Worm (Caenorhabditis elegans): ENCODE measurements around the gene nhr-79.
A peak's percentile ranks its signal among the peaks of the same experiment; 100 is the strongest.

The nhr-79 gene

DNA sequence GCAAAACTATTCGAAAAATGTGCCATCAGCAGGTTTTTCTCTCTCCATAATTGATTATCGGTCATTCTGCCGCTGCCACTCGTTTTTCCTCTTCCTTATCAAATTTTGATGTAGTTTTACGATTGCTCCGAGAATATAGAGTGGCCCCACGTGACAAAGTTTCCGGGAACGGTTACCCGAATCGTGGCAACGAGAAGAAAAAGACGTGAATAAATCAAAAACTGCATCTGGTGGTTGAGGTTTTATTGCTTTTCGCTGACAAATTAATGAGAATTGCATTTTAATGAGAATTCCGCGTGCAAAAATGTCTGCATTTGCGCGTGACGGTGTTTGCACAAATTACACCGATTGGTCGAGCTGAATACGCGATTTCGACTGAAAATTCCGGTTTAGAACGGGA is 6.2 kb downstream of the nhr-79 start (continued):
- TF ChIP-seq unc-130 (GFP tag; optimal IDR thresholded peaks at IDR 0.05) (no peak), arid-1 (GFP tag; conservative IDR thresholded peaks at IDR 0.05) (no peak), spr-1 (tag; optimal IDR thresholded peaks at IDR 0.05) (no peak), duxl-1 (tag; optimal IDR thresholded peaks at IDR 0.05; ENCODE audit: poor library complexity) (no peak), vab-7 (GFP tag; IDR thresholded peaks at IDR 0.05) (no peak), ztf-7 (tag; optimal IDR thresholded peaks at IDR 0.05) (no peak), dmd-6 (GFP tag; IDR thresholded peaks at IDR 0.05) (peak; percentile 88)

DNA sequence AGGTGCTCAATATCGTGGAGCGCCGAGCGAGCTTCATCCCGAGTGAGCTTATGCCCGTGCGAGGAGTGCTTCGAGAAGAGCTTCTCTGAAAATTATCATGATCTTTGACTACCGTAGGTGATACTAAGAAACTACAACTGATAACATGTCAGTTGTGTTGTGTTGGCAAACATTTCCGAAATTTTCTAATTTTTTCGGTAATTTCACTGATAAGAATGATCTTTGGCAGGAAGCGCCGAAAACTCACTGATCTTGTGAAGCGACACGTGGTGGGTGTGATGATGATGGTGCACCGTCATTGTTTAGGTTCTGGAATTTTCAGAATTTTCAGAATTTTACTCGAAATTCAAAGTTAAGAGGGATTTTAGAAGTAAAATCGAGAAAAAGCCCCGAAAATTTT is 8.4 kb downstream of the nhr-79 start, which contains the start of gene Y39B6A.1:
TSS of gene Y39B6A.1 (minus strand) at position 309 of the 400 bp plus-strand sequence.
- TF ChIP-seq dmd-6 (GFP tag; IDR thresholded peaks at IDR 0.05) = peak; percentile 45
- no peak for TF ChIP-seq sdz-12 (GFP tag; optimal IDR thresholded peaks at IDR 0.05)
- TF ChIP-seq hlh-30 (tag; optimal IDR thresholded peaks at IDR 0.05; ENCODE audit: insufficient read depth) = peak; percentile 14
- TF ChIP-seq zfp-2 (tag; optimal IDR thresholded peaks at IDR 0.05) = no peak
- TF ChIP-seq hlh-11 (tag; optimal IDR thresholded peaks at IDR 0.05) = peak; percentile 59
- TF ChIP-seq aha-1 (tag) = no peak
- no peak for TF ChIP-seq cey-2 (tag; optimal IDR thresholded peaks at IDR 0.05; ENCODE audit: borderline replicate concordance, insufficient read depth)
- TF ChIP-seq nhr-102 (tag; optimal IDR thresholded peaks at IDR 0.05) = no peak
- no peak for TF ChIP-seq snpc-1.2 (GFP tag; IDR thresholded peaks at IDR 0.05)
- peak; percentile 5 for TF ChIP-seq pqm-1 (tag; optimal IDR thresholded peaks at IDR 0.05)
- TF ChIP-seq lim-7 (GFP tag; IDR thresholded peaks at IDR 0.05) = no peak
- TF ChIP-seq jun-1 (tag; optimal IDR thresholded peaks at IDR 0.05) = no peak
- TF ChIP-seq lin-15B (tag; optimal IDR thresholded peaks at IDR 0.05) = no peak
- no peak for TF ChIP-seq lin-13 (GFP tag; optimal IDR thresholded peaks at IDR 0.05)
- TF ChIP-seq F26F4.8 (GFP tag; conservative IDR thresholded peaks at IDR 0.05) = no peak
- no peak for TF ChIP-seq daf-19 (GFP tag; conservative IDR thresholded peaks at IDR 0.05)
- no peak for TF ChIP-seq ama-1 (optimal IDR thresholded peaks at IDR 0.05)
- no peak for TF ChIP-seq tag-97 (GFP tag; IDR thresholded peaks at IDR 0.05)
- TF ChIP-seq daf-12 (tag; optimal IDR thresholded peaks at IDR 0.05) = no peak
- peak in 1 of 2 experiments; percentile 34 for TF ChIP-seq mdl-1 (tag; optimal IDR thresholded peaks at IDR 0.05)
- TF ChIP-seq ceh-28 (tag; optimal IDR thresholded peaks at IDR 0.05) = no peak
- no peak for TF ChIP-seq ctbp-1 (GFP tag; IDR thresholded peaks at IDR 0.05)
- no peak for TF ChIP-seq hif-1 (tag; optimal IDR thresholded peaks at IDR 0.05)
- TF ChIP-seq Y75B8A.6 (GFP tag; IDR thresholded peaks at IDR 0.05) = no peak
- TF ChIP-seq spr-3 (GFP tag; optimal IDR thresholded peaks at IDR 0.05) = no peak
- no peak for TF ChIP-seq snpc-4 (tag; optimal IDR thresholded peaks at IDR 0.05)
- TF ChIP-seq Y105C5A.15 (GFP tag; IDR thresholded peaks at IDR 0.05) = no peak
- TF ChIP-seq set-16 (GFP tag; IDR thresholded peaks at IDR 0.05) = no peak
- TF ChIP-seq nhr-42 (GFP tag; IDR thresholded peaks at IDR 0.05) = no peak
- TF ChIP-seq duxl-1 (tag; optimal IDR thresholded peaks at IDR 0.05; ENCODE audit: poor library complexity) = no peak
- TF ChIP-seq tra-1 (GFP tag; IDR thresholded peaks at IDR 0.05) = no peak
- no peak for TF ChIP-seq unc-62 (GFP tag; optimal IDR thresholded peaks at IDR 0.05 in 1 of 2)
- TF ChIP-seq unc-62 (tag; optimal IDR thresholded peaks at IDR 0.05) = no peak
- no peak for TF ChIP-seq nhr-111 (GFP tag; optimal IDR thresholded peaks at IDR 0.05)
- no peak for TF ChIP-seq mxl-2 (GFP tag; conservative IDR thresholded peaks at IDR 0.05)
- no peak for TF ChIP-seq ZK546.5 (tag; optimal IDR thresholded peaks at IDR 0.05)
- TF ChIP-seq lsy-2 (tag; optimal IDR thresholded peaks at IDR 0.05) = no peak
- TF ChIP-seq skn-1 (tag; optimal IDR thresholded peaks at IDR 0.05) = no peak
- peak; percentile 28 for TF ChIP-seq nhr-77 (tag; optimal IDR thresholded peaks at IDR 0.05)
- TF ChIP-seq ceh-32 (tag; optimal IDR thresholded peaks at IDR 0.05; ENCODE audit: poor library complexity) = no peak
- TF ChIP-seq F37D6.2 (tag; optimal IDR thresholded peaks at IDR 0.05) = no peak
- peak; percentile 15 for TF ChIP-seq mep-1 (tag; optimal IDR thresholded peaks at IDR 0.05)
- no peak for TF ChIP-seq fkh-10 (GFP tag; optimal IDR thresholded peaks at IDR 0.05)
- no peak for TF ChIP-seq dmd-9 (GFP tag; IDR thresholded peaks at IDR 0.05)
- no peak for TF ChIP-seq R02D3.7 (tag; optimal IDR thresholded peaks at IDR 0.05)
- no peak for TF ChIP-seq ztf-7 (tag; optimal IDR thresholded peaks at IDR 0.05)
- peak; percentile 62 for TF ChIP-seq nhr-28 (tag; optimal IDR thresholded peaks at IDR 0.05)

All from whole organism, L4 larva.